Fruit fly (Drosophila melanogaster) whole organism, prepupa: ENCODE results near the gene m.

Source experiments
- CG10631 ChIP-seq: fragments of 200-800 bp; sonication (Bioruptor generic); optimal IDR thresholded peaks from 2 replicates; lab custom pipeline; 2016; ENCODE audit warnings: missing biosample characterization, missing genetic modification characterization
- CG10669 ChIP-seq: fragments of 200-800 bp; sonication (Bioruptor generic); optimal IDR thresholded peaks from 3 replicates; lab custom pipeline; 2018; ENCODE audit warnings: missing biosample characterization, mild to moderate bottlenecking, missing genetic modification characterization, moderate library complexity
- CG11294 ChIP-seq: fragments of 200-800 bp; sonication (Bioruptor generic); IDR thresholded peaks from 2 replicates; pipeline ENCODE4 v1.3.6; 2022; ENCODE audit warnings: missing biosample characterization, missing genetic modification characterization
- CG11902 ChIP-seq: fragments of 200-800 bp; sonication (Bioruptor generic); optimal IDR thresholded peaks from 3 replicates; lab custom pipeline; 2016; ENCODE audit warnings: missing biosample characterization, missing genetic modification characterization
- CG15336 ChIP-seq: fragments of 200-800 bp; sonication (Bioruptor generic); IDR thresholded peaks from 2 replicates; pipeline ENCODE4 v1.3.6; 2022; ENCODE audit warnings: missing biosample characterization, missing genetic modification characterization
- CG1621 ChIP-seq: fragments of 200-800 bp; sonication (Bioruptor generic); optimal IDR thresholded peaks from 3 replicates; lab custom pipeline; 2018; ENCODE audit warnings: missing biosample characterization, mild to moderate bottlenecking, missing genetic modification characterization
- CG16779 ChIP-seq: fragments of 200-800 bp; sonication (Bioruptor generic); optimal IDR thresholded peaks from 3 replicates; lab custom pipeline; 2017; ENCODE audit warnings: missing biosample characterization, mild to moderate bottlenecking, missing genetic modification characterization
- CG3032 ChIP-seq: fragments of 200-800 bp; optimal IDR thresholded peaks from 2 replicates; lab custom pipeline; 2019; ENCODE audit warnings: missing biosample characterization, mild to moderate bottlenecking, missing genetic modification characterization, moderate library complexity
- CG31627 ChIP-seq: fragments of 200-800 bp; sonication (Bioruptor generic); optimal IDR thresholded peaks from 3 replicates; lab custom pipeline; 2016; ENCODE audit warnings: missing biosample characterization, missing genetic modification characterization
- CG32006 ChIP-seq: fragments of 200-800 bp; sonication (Bioruptor generic); optimal IDR thresholded peaks from 3 replicates; lab custom pipeline; 2017; ENCODE audit warnings: missing biosample characterization, mild to moderate bottlenecking, missing genetic modification characterization
- CG34406 ChIP-seq: fragments of 200-800 bp; sonication (Bioruptor generic); optimal IDR thresholded peaks from 3 replicates; lab custom pipeline; 2016; ENCODE audit warnings: missing biosample characterization, missing genetic modification characterization
- CG3919 ChIP-seq: fragments of 200-800 bp; sonication (Bioruptor generic); optimal IDR thresholded peaks from 3 replicates; lab custom pipeline; 2016; ENCODE audit warnings: missing biosample characterization, missing genetic modification characterization
- CG6163 ChIP-seq: fragments of 200-800 bp; sonication (Bioruptor generic); IDR thresholded peaks from 3 replicates; pipeline ENCODE4 v1.3.6; 2022; ENCODE audit warnings: missing biosample characterization, missing genetic modification characterization
- CG6276 ChIP-seq: fragments of 200-800 bp; sonication (Bioruptor generic); optimal IDR thresholded peaks from 2 replicates; lab custom pipeline; 2017; ENCODE audit warnings: missing biosample characterization, mild to moderate bottlenecking, missing genetic modification characterization
- CG6792 ChIP-seq: fragments of 200-800 bp; sonication (Bioruptor generic); optimal IDR thresholded peaks from 3 replicates; lab custom pipeline; 2016; ENCODE audit warnings: missing biosample characterization, missing genetic modification characterization
- CG6808 ChIP-seq: fragments of 200-800 bp; sonication (Bioruptor generic); optimal IDR thresholded peaks from 3 replicates; lab custom pipeline; 2017; ENCODE audit warnings: missing biosample characterization, missing genetic modification characterization, mild to moderate bottlenecking, moderate library complexity, missing genetic modification reagents
- CG6854 ChIP-seq: fragments of 200-800 bp; sonication (Bioruptor generic); optimal IDR thresholded peaks from 2 replicates; lab custom pipeline; 2017; ENCODE audit warnings: missing biosample characterization, mild to moderate bottlenecking, missing genetic modification characterization
- CG7368 ChIP-seq: fragments of 200-800 bp; sonication (Bioruptor generic); optimal IDR thresholded peaks from 3 replicates; lab custom pipeline; 2016; ENCODE audit warnings: missing biosample characterization, missing genetic modification characterization
- CG8119 ChIP-seq: fragments of 200-800 bp; sonication (Bioruptor generic); IDR thresholded peaks from 3 replicates; pipeline ENCODE4 v1.3.6; 2022; ENCODE audit warnings: missing biosample characterization, missing genetic modification characterization
- CG8319 ChIP-seq: fragments of 200-800 bp; sonication (Bioruptor generic); optimal IDR thresholded peaks from 3 replicates; lab custom pipeline; 2016; ENCODE audit warnings: missing biosample characterization, missing genetic modification characterization
- CG8632 ChIP-seq: fragments of 200-800 bp; sonication (Bioruptor generic); optimal IDR thresholded peaks from 3 replicates; lab custom pipeline; 2016; ENCODE audit warnings: missing biosample characterization, missing genetic modification characterization
- CG9139 ChIP-seq: fragments of 200-800 bp; sonication (Bioruptor generic); optimal IDR thresholded peaks from 3 replicates; lab custom pipeline; 2017; ENCODE audit warnings: missing biosample characterization, mild to moderate bottlenecking, missing genetic modification characterization
- Eip75B ChIP-seq: fragments of 200-800 bp; sonication (Bioruptor generic); optimal IDR thresholded peaks from 3 replicates; lab custom pipeline; 2016; ENCODE audit warnings: missing biosample characterization, missing genetic modification characterization
- Eip78C ChIP-seq: fragments of 200-800 bp; sonication (Bioruptor generic); peaks from one replicate; lab custom pipeline; 2016; ENCODE audit warnings: missing biosample characterization, missing genetic modification characterization
- Ets21C ChIP-seq: fragments of 200-800 bp; sonication (Bioruptor generic); optimal IDR thresholded peaks from 3 replicates; lab custom pipeline; 2016; ENCODE audit warnings: missing biosample characterization, missing genetic modification characterization
- Ets96B ChIP-seq: fragments of 200-800 bp; optimal IDR thresholded peaks from 2 replicates; lab custom pipeline; 2019; ENCODE audit warnings: missing biosample characterization, mild to moderate bottlenecking, missing genetic modification characterization, moderate library complexity
- Gug ChIP-seq: fragments of 200-800 bp; sonication (Bioruptor generic); IDR thresholded peaks from 2 replicates; pipeline ENCODE4 v1.3.6; 2022; ENCODE audit warnings: missing biosample characterization, missing genetic modification characterization
- Hr39 ChIP-seq: fragments of 200-800 bp; sonication (Bioruptor generic); optimal IDR thresholded peaks from 2 replicates; lab custom pipeline; 2016; ENCODE audit warnings: missing biosample characterization, missing genetic modification characterization
- Hr4 ChIP-seq: fragments of 200-800 bp; sonication (Bioruptor generic); optimal IDR thresholded peaks from 3 replicates; lab custom pipeline; 2016; ENCODE audit warnings: missing biosample characterization, missing genetic modification characterization
- Lpt ChIP-seq: fragments of 200-800 bp; sonication (Bioruptor generic); optimal IDR thresholded peaks from 3 replicates; lab custom pipeline; 2016; ENCODE audit warnings: missing biosample characterization, missing genetic modification characterization
- Met ChIP-seq: fragments of 200-800 bp; sonication (Bioruptor generic); optimal IDR thresholded peaks from 3 replicates; lab custom pipeline; 2016; ENCODE audit warnings: missing biosample characterization, missing genetic modification characterization
- OdsH ChIP-seq: fragments of 200-800 bp; sonication (Bioruptor generic); optimal IDR thresholded peaks from 3 replicates; lab custom pipeline; 2016; ENCODE audit warnings: missing biosample characterization, missing genetic modification characterization
- Smox ChIP-seq: fragments of 200-800 bp; sonication (Bioruptor generic); optimal IDR thresholded peaks from 3 replicates; lab custom pipeline; 2016; ENCODE audit warnings: missing biosample characterization, missing genetic modification characterization
- Sox102F ChIP-seq: fragments of 200-800 bp; sonication (Bioruptor generic); optimal IDR thresholded peaks from 2 replicates; lab custom pipeline; 2016; ENCODE audit warnings: missing biosample characterization, mild to moderate bottlenecking, missing genetic modification characterization
- Sox14 ChIP-seq: fragments of 200-800 bp; sonication (Bioruptor generic); optimal IDR thresholded peaks from 3 replicates; lab custom pipeline; 2016; ENCODE audit warnings: missing biosample characterization, missing genetic modification characterization
- Sox15 ChIP-seq: fragments of 200-800 bp; sonication (Bioruptor generic); optimal IDR thresholded peaks from 3 replicates; lab custom pipeline; 2016; ENCODE audit warnings: missing biosample characterization, missing genetic modification characterization
- achi ChIP-seq: fragments of 200-800 bp; sonication (Bioruptor generic); optimal IDR thresholded peaks from 3 replicates; lab custom pipeline; 2016; ENCODE audit warnings: missing biosample characterization, missing genetic modification characterization
- acj6 ChIP-seq: fragments of 200-800 bp; sonication (Bioruptor generic); optimal IDR thresholded peaks from 3 replicates; lab custom pipeline; 2016; ENCODE audit warnings: missing biosample characterization, missing genetic modification characterization
- cyc ChIP-seq: fragments of 200-800 bp; sonication (Bioruptor generic); optimal IDR thresholded peaks from 3 replicates; lab custom pipeline; 2016; ENCODE audit warnings: missing biosample characterization, missing genetic modification characterization
- dsx ChIP-seq: fragments of 200-800 bp; optimal IDR thresholded peaks from 3 replicates; lab custom pipeline; 2019; ENCODE audit warnings: missing biosample characterization, mild to moderate bottlenecking, missing genetic modification characterization, moderate library complexity; ENCODE audit not compliant: poor library complexity, severe bottlenecking
- eg ChIP-seq: fragments of 200-800 bp; sonication (Bioruptor generic); IDR thresholded peaks from 3 replicates; pipeline ENCODE4 v1.3.6; 2022; ENCODE audit warnings: missing biosample characterization, missing genetic modification characterization
- esn ChIP-seq: fragments of 200-800 bp; sonication (Bioruptor generic); optimal IDR thresholded peaks from 2 replicates; lab custom pipeline; 2016; ENCODE audit warnings: missing biosample characterization, mild to moderate bottlenecking, missing genetic modification characterization, moderate library complexity
- fd59A ChIP-seq: fragments of 200-800 bp; sonication (Bioruptor generic); optimal IDR thresholded peaks from 2 replicates; lab custom pipeline; 2017; ENCODE audit warnings: missing biosample characterization, mild to moderate bottlenecking, missing genetic modification characterization, missing genetic modification reagents
- fd85E ChIP-seq: fragments of 200-800 bp; sonication (Bioruptor generic); optimal IDR thresholded peaks from 3 replicates; lab custom pipeline; 2016; ENCODE audit warnings: missing biosample characterization, missing genetic modification characterization
- fkh ChIP-seq: fragments of 200-800 bp; sonication (Bioruptor generic); optimal IDR thresholded peaks from 3 replicates; lab custom pipeline; 2017; ENCODE audit warnings: missing biosample characterization, mild to moderate bottlenecking, missing genetic modification characterization, moderate library complexity
- net ChIP-seq: fragments of 200-800 bp; sonication (Bioruptor generic); optimal IDR thresholded peaks from 3 replicates; lab custom pipeline; 2016; ENCODE audit warnings: missing biosample characterization, missing genetic modification characterization
- salr ChIP-seq, 2 experiments: fragments of 200-800 bp; sonication (Bioruptor generic); optimal IDR thresholded peaks; 3 replicates each; lab custom pipeline; 2016 to 2018; ENCODE audit warnings: missing biosample characterization in 2 of 2, missing genetic modification characterization in 2 of 2, mild to moderate bottlenecking in 1 of 2
- spab ChIP-seq: fragments of 200-800 bp; sonication (Bioruptor generic); optimal IDR thresholded peaks from 2 replicates; lab custom pipeline; 2017; ENCODE audit warnings: missing biosample characterization, mild to moderate bottlenecking, missing genetic modification characterization, missing genetic modification reagents
- ss ChIP-seq, 2 experiments: fragments of 200-800 bp; sonication (Bioruptor generic); optimal IDR thresholded peaks; 2 replicates in 1 of 2; 3 replicates in 1 of 2; lab custom pipeline; 2017 to 2018; ENCODE audit warnings: mild to moderate bottlenecking in 2 of 2, missing biosample characterization in 2 of 2, missing genetic modification characterization in 2 of 2, moderate library complexity in 1 of 2
- topi ChIP-seq: fragments of 200-800 bp; sonication (Bioruptor generic); optimal IDR thresholded peaks from 3 replicates; lab custom pipeline; 2016; ENCODE audit warnings: missing biosample characterization, missing genetic modification characterization
- vri ChIP-seq: fragments of 200-800 bp; sonication (Bioruptor generic); optimal IDR thresholded peaks from 3 replicates; lab custom pipeline; 2016; ENCODE audit warnings: missing biosample characterization, mild to moderate bottlenecking, missing genetic modification characterization

The m gene

DNA sequence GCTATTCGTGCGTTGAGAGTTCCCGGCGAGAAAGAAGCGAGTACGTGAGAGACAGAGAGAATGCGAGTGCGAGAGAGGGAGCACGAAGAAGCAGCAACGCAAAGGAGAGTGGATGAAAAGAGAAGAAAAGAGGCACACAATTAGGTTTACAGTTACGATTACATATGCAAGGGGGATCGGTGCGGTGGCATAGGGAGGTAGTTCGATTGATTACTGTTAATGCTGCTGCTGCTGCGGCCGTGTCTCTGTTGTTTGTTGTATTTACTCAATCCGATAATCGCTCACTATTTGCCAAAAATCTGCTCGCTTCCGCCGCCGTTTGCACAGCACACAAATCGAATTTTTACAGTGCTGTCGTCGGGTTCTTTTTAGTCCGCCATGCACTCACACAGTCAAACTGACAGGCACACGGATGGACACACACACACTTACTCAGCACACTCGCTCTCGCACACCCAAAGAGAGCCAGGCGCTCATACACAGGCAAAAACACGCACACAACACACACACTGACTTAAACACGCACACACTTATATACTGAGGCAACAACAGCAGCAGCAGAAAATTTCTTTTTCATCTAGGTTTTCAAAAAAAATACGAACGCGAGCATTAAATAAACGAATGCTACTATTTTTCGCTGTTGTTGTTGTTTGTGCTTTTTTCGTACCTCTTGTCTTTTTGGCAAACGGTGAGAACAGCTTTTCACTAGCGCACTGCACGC lies 40.1 kb upstream of the m start:
- TF ChIP-seq Hr39 (GFP tag; lab: Kevin White, UChicago) (no peak), Met (GFP tag; lab: Kevin White, UChicago) (peak; percentile 5), Smox (GFP tag; lab: Kevin White, UChicago) (peak; percentile 32), dsx (peak; percentile 51), CG15336 (GFP tag; lab: Robert Waterston, UW) (peak; percentile 60), achi (peak; percentile 40), CG9139 (GFP tag; lab: Kevin White, UChicago) (peak; percentile 45), Sox15 (no peak), Sox14 (GFP tag; lab: Kevin White, UChicago) (peak; percentile 36), CG6276 (GFP tag; lab: Kevin White, UChicago) (peak; percentile 57), CG6792 (GFP tag; lab: Kevin White, UChicago) (peak; percentile 9), vri (GFP tag; lab: Kevin White, UChicago) (peak; percentile 68), CG10669 (GFP tag; lab: Kevin White, UChicago) (peak; percentile 23), CG8119 (GFP tag; lab: Robert Waterston, UW) (peak; percentile 57; the same call in 2 of the 3 replicates), CG8319 (GFP tag; lab: Kevin White, UChicago) (no peak), Ets96B (tag; lab: Kevin White, UChicago) (peak; percentile 6), Hr4 (no peak), Gug (no peak), fkh (GFP tag; lab: Kevin White, UChicago) (peak; percentile 70), Ets21C (GFP tag; lab: Kevin White, UChicago) (no peak), ss (GFP tag; optimal IDR thresholded peaks at IDR 0.05; lab: Kevin White, UChicago) (peak; percentile 66 to 87), CG7368 (GFP tag; lab: Kevin White, UChicago) (no peak), Eip75B (GFP tag; lab: Kevin White, UChicago) (peak; percentile 22), OdsH (GFP tag; lab: Kevin White, UChicago) (no peak), fd85E (GFP tag; lab: Kevin White, UChicago) (peak; percentile 5), cyc (GFP tag; lab: Kevin White, UChicago) (no peak), CG6808 (GFP tag; lab: Kevin White, UChicago) (peak; percentile 65), fd59A (peak; percentile 24), Sox102F (GFP tag; lab: Kevin White, UChicago) (no peak), topi (GFP tag; lab: Kevin White, UChicago) (no peak), CG32006 (GFP tag; lab: Kevin White, UChicago) (peak; percentile 39), CG8632 (GFP tag; lab: Kevin White, UChicago) (peak; percentile 41), esn (no peak), spab (GFP tag; lab: Kevin White, UChicago) (peak; percentile 27), CG34406 (no peak), acj6 (GFP tag; lab: Kevin White, UChicago) (no peak), CG6854 (GFP tag; lab: Kevin White, UChicago) (peak; percentile 53), CG31627 (GFP tag; lab: Kevin White, UChicago) (no peak), CG3919 (GFP tag; lab: Kevin White, UChicago) (peak; percentile 21), CG3032 (tag; lab: Kevin White, UChicago) (no peak), Eip78C (GFP tag; lab: Kevin White, UChicago) (peak; percentile 70), eg (GFP tag; lab: Robert Waterston, UW) (0 out of 3 replicates have a peak, but pooled peaks have one; percentile 43), CG1621 (tag; lab: Kevin White, UChicago) (peak; percentile 6), CG6163 (GFP tag; lab: Robert Waterston, UW) (no peak; the same call in 2 of the 3 replicates), CG11294 (GFP tag; lab: Robert Waterston, UW) (no peak), CG10631 (GFP tag; lab: Kevin White, UChicago) (no peak), salr (GFP tag; optimal IDR thresholded peaks at IDR 0.05; lab: Kevin White, UChicago) (no peak), CG11902 (GFP tag; lab: Kevin White, UChicago) (no peak), CG16779 (tag; lab: Kevin White, UChicago) (peak; percentile 33), net (no peak), Lpt (GFP tag; lab: Kevin White, UChicago) (peak; percentile 59)
